Worm (Caenorhabditis elegans): ENCODE results near the gene str-136.

Gene str-136

ce11 chrV:8302522-8302921 is 23.8 kb upstream of the str-136 start, which contains the start of gene sel-9 (continued):
- TF ChIP-seq mes-2 (tag; optimal IDR thresholded peaks at IDR 0.05; ENCODE audit: poor library complexity, severe bottlenecking) (no peak), lim-7 (GFP tag; IDR thresholded peaks at IDR 0.05) (no peak), fkh-10 (GFP tag; optimal IDR thresholded peaks at IDR 0.05) (no peak), lin-13 (GFP tag; optimal IDR thresholded peaks at IDR 0.05) (no peak), dpl-1 (GFP tag; optimal IDR thresholded peaks at IDR 0.05) (peak; percentile 89), zip-2 (tag; optimal IDR thresholded peaks at IDR 0.05) (no peak), ctbp-1 (GFP tag; IDR thresholded peaks at IDR 0.05) (no peak), hlh-30 (tag; optimal IDR thresholded peaks at IDR 0.05; ENCODE audit: insufficient read depth) (peak; percentile 38), hlh-11 (tag; optimal IDR thresholded peaks at IDR 0.05) (no peak), madf-5 (GFP tag; IDR thresholded peaks at IDR 0.05) (no peak), lin-29 (GFP tag; IDR thresholded peaks at IDR 0.05) (no peak), mxl-3 (GFP tag; optimal IDR thresholded peaks at IDR 0.05) (no peak), php-3 (GFP tag; IDR thresholded peaks at IDR 0.05) (no peak), nhr-102 (tag; optimal IDR thresholded peaks at IDR 0.05) (no peak), nhr-28 (tag; optimal IDR thresholded peaks at IDR 0.05) (no peak), daf-8 (GFP tag; IDR thresholded peaks at IDR 0.05) (no peak)

- TF ChIP-seq mdl-1 (tag; optimal IDR thresholded peaks at IDR 0.05) (peak in 1 of 2 experiments; percentile 17), daf-8 (GFP tag; IDR thresholded peaks at IDR 0.05) (no peak), hlh-30 (tag; optimal IDR thresholded peaks at IDR 0.05; ENCODE audit: insufficient read depth) (peak; percentile 35), attf-4 (tag; optimal IDR thresholded peaks at IDR 0.05) (no peak), lsy-2 (tag; optimal IDR thresholded peaks at IDR 0.05) (peak in 1 of 2 experiments; percentile 30), dpl-1 (GFP tag; optimal IDR thresholded peaks at IDR 0.05) (peak; percentile 31), duxl-1 (tag; optimal IDR thresholded peaks at IDR 0.05; ENCODE audit: poor library complexity) (peak; percentile 44), F44E2.7 (GFP tag; IDR thresholded peaks at IDR 0.05) (0 out of 2 replicates have a peak, but pooled peaks have one; percentile 20), daf-16 (GFP tag; optimal IDR thresholded peaks at IDR 0.05) (peak in 1 of 2 experiments; percentile 10), daf-16 (tag; optimal IDR thresholded peaks at IDR 0.05) (no peak), T20F7.1 (GFP tag; optimal IDR thresholded peaks at IDR 0.05) (peak; percentile 75), zfp-3 (GFP tag; conservative IDR thresholded peaks at IDR 0.05) (no peak), mes-2 (tag; optimal IDR thresholded peaks at IDR 0.05; ENCODE audit: poor library complexity, severe bottlenecking) (peak; percentile 48), nhr-237 (tag; optimal IDR thresholded peaks at IDR 0.05) (no peak), dve-1 (tag; optimal IDR thresholded peaks at IDR 0.05; ENCODE audit: insufficient read depth) (peak; percentile 20), nhr-102 (tag; optimal IDR thresholded peaks at IDR 0.05) (peak; percentile 26), nhr-111 (GFP tag; optimal IDR thresholded peaks at IDR 0.05) (peak; percentile 7), ama-1 (optimal IDR thresholded peaks at IDR 0.05) (peak; percentile 80), F49E8.2 (tag; optimal IDR thresholded peaks at IDR 0.05; ENCODE audit: borderline replicate concordance) (no peak)
Measured at ce11 chrV:8300935-8301535, 22.3 kb upstream of the str-136 start, which contains the start of gene W02D7.6. TSS of gene W02D7.6 (minus strand) at chrV:8301507.

DNA sequence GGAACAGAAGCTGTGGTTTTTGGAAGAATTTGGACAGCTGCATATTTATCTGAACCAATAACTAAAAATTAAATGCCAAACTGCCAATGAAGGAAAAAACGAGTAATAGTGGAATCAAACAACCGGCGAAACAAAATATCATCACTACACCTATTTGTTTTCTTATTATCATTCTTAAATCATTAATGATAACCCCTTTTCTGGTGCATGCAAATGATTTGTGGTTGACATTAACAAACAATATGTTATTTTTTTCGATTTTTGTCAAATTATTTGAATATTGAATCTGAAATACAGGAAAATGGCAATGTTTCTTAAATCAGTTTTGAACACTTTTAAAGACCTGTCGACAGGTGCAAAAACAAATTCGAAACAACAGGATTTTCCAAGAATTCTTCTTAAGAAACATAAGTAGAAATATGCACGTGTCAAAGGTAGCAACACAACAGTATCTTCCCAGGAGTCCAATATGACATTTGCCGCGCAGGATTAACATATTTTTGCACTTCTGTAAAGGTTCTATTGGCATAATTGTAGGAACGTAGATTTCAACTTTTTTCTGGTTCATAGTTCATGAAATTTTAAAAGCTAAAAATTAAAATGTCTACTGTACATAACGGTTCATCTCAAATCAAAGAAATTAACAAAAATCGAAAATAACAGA is 20.6 kb upstream of the str-136 start, which contains the start of gene W02D7.5:
W02D7.5 (minus strand) TSS at position 51 of the 664 bp plus-strand sequence.
- TF ChIP-seq lin-39 (tag; optimal IDR thresholded peaks at IDR 0.05) (no peak), zag-1 (tag; optimal IDR thresholded peaks at IDR 0.05) (no peak), lin-29 (GFP tag; IDR thresholded peaks at IDR 0.05) (no peak), spr-1 (tag; optimal IDR thresholded peaks at IDR 0.05) (no peak)

DNA sequence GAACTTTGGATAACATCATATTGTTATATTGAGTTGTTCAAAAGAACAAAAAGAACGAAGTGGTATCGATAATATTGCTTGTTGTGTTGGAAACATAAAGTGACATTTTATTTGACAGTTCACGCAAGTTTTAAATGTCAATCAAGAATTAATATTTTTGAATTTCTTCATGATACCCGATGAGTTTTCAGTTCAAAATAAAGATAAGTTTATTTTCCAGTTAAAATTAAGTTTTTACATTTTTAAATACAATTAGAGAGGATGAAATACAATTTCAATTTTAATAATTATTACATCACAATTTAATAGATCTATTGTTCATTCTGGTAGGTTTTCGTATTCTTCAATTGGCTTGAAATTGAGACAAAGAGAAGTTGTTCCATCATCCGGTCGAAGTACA is 18.8 kb upstream of the str-136 start, which contains the start of gene W02D7.4:
W02D7.4 (minus strand) TSS at position 101 of the 400 bp plus-strand sequence.
- peak; percentile 32; the same call in 1 of the 2 replicates for TF ChIP-seq dmd-6 (GFP tag; IDR thresholded peaks at IDR 0.05)
- TF ChIP-seq gei-8 (GFP tag; optimal IDR thresholded peaks at IDR 0.05) = no peak
- no peak for TF ChIP-seq lin-39 (tag; optimal IDR thresholded peaks at IDR 0.05)
- no peak for TF ChIP-seq lim-7 (GFP tag; IDR thresholded peaks at IDR 0.05)
- no peak for TF ChIP-seq jun-1 (tag; optimal IDR thresholded peaks at IDR 0.05)
- TF ChIP-seq F49E8.2 (tag; optimal IDR thresholded peaks at IDR 0.05; ENCODE audit: borderline replicate concordance) = no peak
- TF ChIP-seq hif-1 (tag; optimal IDR thresholded peaks at IDR 0.05) = no peak

Measured in whole organism, L4 larva.